Worm (Caenorhabditis elegans) whole organism, young adult: ENCODE data around the gene pho-14.
"Not testable (repeated sequence)": the region's sequence is repeated elsewhere in the genome, so short reads cannot be mapped to it uniquely, and the experiment has no call there.

ENCODE experiments used
- F37B4.10 ChIP-seq: fragments of 200-800 bp; sonication (Bioruptor generic); IDR thresholded peaks from 2 replicates; pipeline ENCODE4 v1.3.6; 2022; ENCODE audit warnings: missing genetic modification characterization, missing compliant biosample characterization
- F57C9.4 ChIP-seq: sonication (generic microtip); optimal IDR thresholded peaks from 2 replicates; lab custom pipeline; 2017; ENCODE audit warnings: mild to moderate bottlenecking, missing genetic modification characterization, missing compliant biosample characterization
- atf-7 ChIP-seq: sonication (generic microtip); optimal IDR thresholded peaks from 2 replicates; lab custom pipeline; 2017; ENCODE audit warnings: mild to moderate bottlenecking, missing genetic modification characterization, missing compliant biosample characterization
- attf-3 ChIP-seq: fragments of 200-800 bp; sonication (Bioruptor generic); conservative IDR thresholded peaks from 2 replicates; pipeline ENCODE4 v1.3.6; 2022; ENCODE audit warnings: missing genetic modification reagents, missing genetic modification characterization, missing compliant biosample characterization
- egrh-3 ChIP-seq: fragments of 200-800 bp; sonication (Bioruptor generic); IDR thresholded peaks from 2 replicates; pipeline ENCODE4 v1.3.6; 2022; ENCODE audit warnings: missing genetic modification reagents, missing genetic modification characterization, missing compliant biosample characterization
- nhr-90 ChIP-seq: sonication (generic microtip); optimal IDR thresholded peaks from 2 replicates; lab custom pipeline; 2016; ENCODE audit warnings: missing genotype, mild to moderate bottlenecking, missing genetic modification characterization, missing compliant biosample characterization
- zfh-2 ChIP-seq: fragments of 200-800 bp; sonication (Bioruptor generic); conservative IDR thresholded peaks from 2 replicates; pipeline ENCODE4 v1.3.6; 2022; ENCODE audit warnings: missing genetic modification reagents, missing genetic modification characterization, missing compliant biosample characterization

The pho-14 gene

ce11 chrII:1054724-1055123 lies 45.9 kb downstream of the pho-14 start, which contains the start of gene K02E7.7:
K02E7.7 (plus strand) TSS chrII:1055024.
- TF ChIP-seq egrh-3 (GFP tag; lab: Robert Waterston, UW); F57C9.4; atf-7 (tag; lab: Kevin White, UChicago): not testable (repeated sequence)

ce11 chrII:1049849-1050248 lies 50.8 kb downstream of the pho-14 start, which contains the start of gene fbxb-40:
fbxb-40 (minus strand) TSS chrII:1049949.
- TF ChIP-seq attf-3 (GFP tag; lab: Robert Waterston, UW) (no peak), F37B4.10 (GFP tag; lab: Robert Waterston, UW) (no peak), zfh-2 (GFP tag; lab: Robert Waterston, UW) (0 out of 2 replicates have a peak, but pooled peaks have one; percentile 11), nhr-90 (tag; lab: Kevin White, UChicago) (no peak)
- TF ChIP-seq, all 124 proteins: peak for 1
